Fruit fly (Drosophila melanogaster): Measurements from ENCODE around the gene CG34241.

CG34241 gene

DNA sequence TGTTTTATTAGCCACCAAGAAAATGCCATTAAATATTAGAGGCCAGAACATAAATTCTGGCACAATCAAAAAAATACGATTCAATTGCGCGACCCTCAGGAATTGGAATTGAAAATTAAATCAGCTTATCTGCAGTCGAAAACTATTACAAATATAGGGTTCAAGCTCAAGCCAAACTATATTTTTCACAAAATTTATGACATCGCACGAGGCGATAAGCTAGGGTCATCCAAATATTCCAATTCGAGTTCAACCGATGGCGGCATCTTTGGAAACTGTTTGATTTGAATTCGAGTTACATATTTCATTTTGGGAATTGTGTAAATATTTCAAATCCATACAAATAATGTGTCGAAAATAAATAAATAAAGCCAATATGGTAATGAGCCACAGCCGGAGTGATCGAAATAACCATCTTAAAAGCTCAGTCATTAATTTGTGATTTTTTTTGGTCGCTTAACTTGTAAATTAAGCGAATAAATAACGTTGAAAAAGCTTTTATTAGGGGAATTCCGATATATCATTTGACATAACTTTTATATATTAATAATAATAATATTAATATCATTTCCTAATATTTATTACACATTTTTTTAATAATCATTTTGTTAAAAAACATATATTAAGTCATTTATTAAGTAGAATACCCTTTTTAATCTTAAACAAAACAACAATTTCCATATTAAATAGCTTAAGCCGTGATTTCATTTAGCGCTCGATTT, 42.6 kb upstream of the CG34241 start (continued):
- TF ChIP-seq Jarid2 (GFP tag; optimal IDR thresholded peaks at IDR 0.05) (no peak), vfl (GFP tag; optimal IDR thresholded peaks at IDR 0.05) (no peak), salm (tag; optimal IDR thresholded peaks at IDR 0.05) (no peak), Atf6 (GFP tag; IDR thresholded peaks at IDR 0.05) (no peak), zf30C (GFP tag; optimal IDR thresholded peaks at IDR 0.05) (no peak), CG11560 (tag; IDR thresholded peaks at IDR 0.05) (no peak), D (optimal IDR thresholded peaks at IDR 0.05) (no peak), D (GFP tag; optimal IDR thresholded peaks at IDR 0.05) (no peak), dmrt11E (tag; optimal IDR thresholded peaks at IDR 0.05) (peak; percentile 12), CG31441 (GFP tag; IDR thresholded peaks at IDR 0.05) (peak; percentile 52), croc (GFP tag; conservative IDR thresholded peaks at IDR 0.05) (no peak), stc (GFP tag; IDR thresholded peaks at IDR 0.05) (no peak), abd-A (tag; optimal IDR thresholded peaks at IDR 0.05) (peak; percentile 30), CG15073 (GFP tag; optimal IDR thresholded peaks at IDR 0.05) (no peak), CG8089 (GFP tag; optimal IDR thresholded peaks at IDR 0.05) (no peak), crc (GFP tag; optimal IDR thresholded peaks at IDR 0.05) (no peak), Dref (GFP tag; IDR thresholded peaks at IDR 0.05) (no peak), Xrp1 (GFP tag; IDR thresholded peaks at IDR 0.05) (peak; percentile 19; the same call in 1 of the 2 replicates), B-H1 (GFP tag; IDR thresholded peaks at IDR 0.05) (no peak), unpg (GFP tag; optimal IDR thresholded peaks at IDR 0.05) (peak; percentile 52), knrl (GFP tag; IDR thresholded peaks at IDR 0.05; ENCODE audit: partially characterized antibody) (no peak), ab (GFP tag; optimal IDR thresholded peaks at IDR 0.05) (no peak), CG11085 (GFP tag; IDR thresholded peaks at IDR 0.05) (no peak), CG14860 (GFP tag; IDR thresholded peaks at IDR 0.05; ENCODE audit: partially characterized antibody) (no peak), CG10147 (GFP tag; optimal IDR thresholded peaks at IDR 0.05) (peak; percentile 23), CG18262 (tag; optimal IDR thresholded peaks at IDR 0.05) (peak; percentile 60), CG1233 (GFP tag; optimal IDR thresholded peaks at IDR 0.05) (no peak), zfh2 (GFP tag; optimal IDR thresholded peaks at IDR 0.05) (no peak), H15 (GFP tag; IDR thresholded peaks at IDR 0.05) (no peak), Dp (GFP tag; optimal IDR thresholded peaks at IDR 0.05) (no peak), CG17802 (tag; optimal IDR thresholded peaks at IDR 0.05) (no peak), CG13775 (GFP tag; optimal IDR thresholded peaks at IDR 0.05) (no peak), pzg (GFP tag; optimal IDR thresholded peaks at IDR 0.05) (no peak), CG7786 (GFP tag; optimal IDR thresholded peaks at IDR 0.05) (no peak), Antp (GFP tag; optimal IDR thresholded peaks at IDR 0.05) (no peak), CG14965 (GFP tag; optimal IDR thresholded peaks at IDR 0.05; ENCODE audit: borderline replicate concordance) (no peak), scrt (GFP tag; optimal IDR thresholded peaks at IDR 0.05) (no peak), E2f1 (GFP tag; IDR thresholded peaks at IDR 0.05) (no peak), Bdp1 (GFP tag; optimal IDR thresholded peaks at IDR 0.05) (no peak), sr (GFP tag; IDR thresholded peaks at IDR 0.05) (no peak), Vsx1 (GFP tag; optimal IDR thresholded peaks at IDR 0.05) (no peak), CG1602 (GFP tag; optimal IDR thresholded peaks at IDR 0.05) (no peak), psq (GFP tag; optimal IDR thresholded peaks at IDR 0.05) (no peak), en (GFP tag; optimal IDR thresholded peaks at IDR 0.05) (no peak), Tbp (GFP tag; optimal IDR thresholded peaks at IDR 0.05) (no peak), CG12071 (GFP tag; optimal IDR thresholded peaks at IDR 0.05) (no peak), hth (optimal IDR thresholded peaks at IDR 0.05) (no peak), CG31365 (tag; optimal IDR thresholded peaks at IDR 0.05) (no peak), CG8281 (tag; optimal IDR thresholded peaks at IDR 0.05) (no peak), fd102C (GFP tag; optimal IDR thresholded peaks at IDR 0.05) (no peak), CG17829 (tag; optimal IDR thresholded peaks at IDR 0.05) (peak; percentile 36)
